Worm (Caenorhabditis elegans) whole organism, L1 larva: ENCODE results near the gene F46H5.5.

Source experiments
- sox-4 ChIP-seq: sonication (generic microtip); optimal IDR thresholded peaks from 2 replicates; lab custom pipeline; 2016; ENCODE audit warnings: missing genetic modification characterization, missing compliant biosample characterization
- unc-62 ChIP-seq: fragments of 150-350 bp; optimal IDR thresholded peaks from 2 replicates; lab custom pipeline; 2014; ENCODE audit warnings: missing biosample characterization, missing genetic modification reagents, missing genetic modification characterization

DNA sequence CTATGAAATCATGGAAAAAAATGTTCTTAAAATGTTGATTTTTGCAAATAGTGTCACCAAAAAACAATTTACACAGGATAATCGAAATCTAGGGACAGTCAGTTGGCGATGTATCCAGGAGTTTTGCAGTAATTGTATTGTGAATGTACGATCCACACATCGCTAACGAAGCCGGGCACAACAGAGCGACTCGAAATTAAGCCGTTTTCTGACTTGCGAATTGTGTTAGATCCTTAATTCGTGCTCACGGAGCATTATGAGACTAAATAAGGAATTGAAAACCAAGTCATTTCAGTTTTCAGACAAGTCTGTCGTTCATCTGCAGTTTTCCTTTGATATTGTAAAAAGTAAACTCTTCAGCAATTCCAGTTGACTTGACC, 22.7 kb downstream of the F46H5.5 start:
- TF ChIP-seq unc-62 (GFP tag; lab: Kevin White, UChicago): no peak
- TF ChIP-seq sox-4 (tag; lab: Kevin White, UChicago): no peak
